Fruit fly (Drosophila melanogaster) whole organism, prepupa: ENCODE results near the gene tfc.
"Not testable (repeated sequence)": the region's sequence is repeated elsewhere in the genome, so short reads cannot be mapped to it uniquely, and the experiment has no call there.

Experiments used
- Blimp-1 ChIP-seq: fragments of 200-800 bp; sonication (Bioruptor generic); optimal IDR thresholded peaks from 3 replicates; lab custom pipeline; 2017; ENCODE audit warnings: missing biosample characterization, missing genetic modification characterization, mild to moderate bottlenecking, moderate library complexity, missing genetic modification reagents
- CG10631 ChIP-seq: fragments of 200-800 bp; sonication (Bioruptor generic); optimal IDR thresholded peaks from 2 replicates; lab custom pipeline; 2016; ENCODE audit warnings: missing biosample characterization, missing genetic modification characterization
- CG10669 ChIP-seq: fragments of 200-800 bp; sonication (Bioruptor generic); optimal IDR thresholded peaks from 3 replicates; lab custom pipeline; 2018; ENCODE audit warnings: missing biosample characterization, mild to moderate bottlenecking, missing genetic modification characterization, moderate library complexity
- CG15336 ChIP-seq: fragments of 200-800 bp; sonication (Bioruptor generic); IDR thresholded peaks from 2 replicates; pipeline ENCODE4 v1.3.6; 2022; ENCODE audit warnings: missing biosample characterization, missing genetic modification characterization
- CG16779 ChIP-seq: fragments of 200-800 bp; sonication (Bioruptor generic); optimal IDR thresholded peaks from 3 replicates; lab custom pipeline; 2017; ENCODE audit warnings: missing biosample characterization, mild to moderate bottlenecking, missing genetic modification characterization
- CG32006 ChIP-seq: fragments of 200-800 bp; sonication (Bioruptor generic); optimal IDR thresholded peaks from 3 replicates; lab custom pipeline; 2017; ENCODE audit warnings: missing biosample characterization, mild to moderate bottlenecking, missing genetic modification characterization
- CG34406 ChIP-seq: fragments of 200-800 bp; sonication (Bioruptor generic); optimal IDR thresholded peaks from 3 replicates; lab custom pipeline; 2016; ENCODE audit warnings: missing biosample characterization, missing genetic modification characterization
- CG6276 ChIP-seq: fragments of 200-800 bp; sonication (Bioruptor generic); optimal IDR thresholded peaks from 2 replicates; lab custom pipeline; 2017; ENCODE audit warnings: missing biosample characterization, mild to moderate bottlenecking, missing genetic modification characterization
- CG6792 ChIP-seq: fragments of 200-800 bp; sonication (Bioruptor generic); optimal IDR thresholded peaks from 3 replicates; lab custom pipeline; 2016; ENCODE audit warnings: missing biosample characterization, missing genetic modification characterization
- CG6808 ChIP-seq: fragments of 200-800 bp; sonication (Bioruptor generic); optimal IDR thresholded peaks from 3 replicates; lab custom pipeline; 2017; ENCODE audit warnings: missing biosample characterization, missing genetic modification characterization, mild to moderate bottlenecking, moderate library complexity, missing genetic modification reagents
- CG6854 ChIP-seq: fragments of 200-800 bp; sonication (Bioruptor generic); optimal IDR thresholded peaks from 2 replicates; lab custom pipeline; 2017; ENCODE audit warnings: missing biosample characterization, mild to moderate bottlenecking, missing genetic modification characterization
- CG7368 ChIP-seq: fragments of 200-800 bp; sonication (Bioruptor generic); optimal IDR thresholded peaks from 3 replicates; lab custom pipeline; 2016; ENCODE audit warnings: missing biosample characterization, missing genetic modification characterization
- CG8319 ChIP-seq: fragments of 200-800 bp; sonication (Bioruptor generic); optimal IDR thresholded peaks from 3 replicates; lab custom pipeline; 2016; ENCODE audit warnings: missing biosample characterization, missing genetic modification characterization
- CG8632 ChIP-seq: fragments of 200-800 bp; sonication (Bioruptor generic); optimal IDR thresholded peaks from 3 replicates; lab custom pipeline; 2016; ENCODE audit warnings: missing biosample characterization, missing genetic modification characterization
- CG9139 ChIP-seq: fragments of 200-800 bp; sonication (Bioruptor generic); optimal IDR thresholded peaks from 3 replicates; lab custom pipeline; 2017; ENCODE audit warnings: missing biosample characterization, mild to moderate bottlenecking, missing genetic modification characterization
- Eip75B ChIP-seq: fragments of 200-800 bp; sonication (Bioruptor generic); optimal IDR thresholded peaks from 3 replicates; lab custom pipeline; 2016; ENCODE audit warnings: missing biosample characterization, missing genetic modification characterization
- Eip78C ChIP-seq: fragments of 200-800 bp; sonication (Bioruptor generic); peaks from one replicate; lab custom pipeline; 2016; ENCODE audit warnings: missing biosample characterization, missing genetic modification characterization
- Eip93F ChIP-seq: fragments of 200-800 bp; sonication (Bioruptor generic); optimal IDR thresholded peaks from 2 replicates; lab custom pipeline; 2016; ENCODE audit warnings: missing biosample characterization, mild to moderate bottlenecking, missing genetic modification characterization
- Ets21C ChIP-seq: fragments of 200-800 bp; sonication (Bioruptor generic); optimal IDR thresholded peaks from 3 replicates; lab custom pipeline; 2016; ENCODE audit warnings: missing biosample characterization, missing genetic modification characterization
- Gug ChIP-seq: fragments of 200-800 bp; sonication (Bioruptor generic); IDR thresholded peaks from 2 replicates; pipeline ENCODE4 v1.3.6; 2022; ENCODE audit warnings: missing biosample characterization, missing genetic modification characterization
- Hr38 ChIP-seq: sonication (Bioruptor generic); optimal IDR thresholded peaks from 2 replicates; lab custom pipeline; 2016; ENCODE audit warnings: missing biosample characterization, missing genetic modification characterization
- Hr39 ChIP-seq: fragments of 200-800 bp; sonication (Bioruptor generic); optimal IDR thresholded peaks from 2 replicates; lab custom pipeline; 2016; ENCODE audit warnings: missing biosample characterization, missing genetic modification characterization
- Met ChIP-seq: fragments of 200-800 bp; sonication (Bioruptor generic); optimal IDR thresholded peaks from 3 replicates; lab custom pipeline; 2016; ENCODE audit warnings: missing biosample characterization, missing genetic modification characterization
- OdsH ChIP-seq: fragments of 200-800 bp; sonication (Bioruptor generic); optimal IDR thresholded peaks from 3 replicates; lab custom pipeline; 2016; ENCODE audit warnings: missing biosample characterization, missing genetic modification characterization
- Sox102F ChIP-seq: fragments of 200-800 bp; sonication (Bioruptor generic); optimal IDR thresholded peaks from 2 replicates; lab custom pipeline; 2016; ENCODE audit warnings: missing biosample characterization, mild to moderate bottlenecking, missing genetic modification characterization
- Sox14 ChIP-seq: fragments of 200-800 bp; sonication (Bioruptor generic); optimal IDR thresholded peaks from 3 replicates; lab custom pipeline; 2016; ENCODE audit warnings: missing biosample characterization, missing genetic modification characterization
- Sox15 ChIP-seq: fragments of 200-800 bp; sonication (Bioruptor generic); optimal IDR thresholded peaks from 3 replicates; lab custom pipeline; 2016; ENCODE audit warnings: missing biosample characterization, missing genetic modification characterization
- achi ChIP-seq: fragments of 200-800 bp; sonication (Bioruptor generic); optimal IDR thresholded peaks from 3 replicates; lab custom pipeline; 2016; ENCODE audit warnings: missing biosample characterization, missing genetic modification characterization
- cyc ChIP-seq: fragments of 200-800 bp; sonication (Bioruptor generic); optimal IDR thresholded peaks from 3 replicates; lab custom pipeline; 2016; ENCODE audit warnings: missing biosample characterization, missing genetic modification characterization
- dac ChIP-seq: fragments of 200-800 bp; sonication (Bioruptor generic); optimal IDR thresholded peaks from 2 replicates; lab custom pipeline; 2017; ENCODE audit warnings: missing biosample characterization, mild to moderate bottlenecking, missing genetic modification characterization
- dsx ChIP-seq: fragments of 200-800 bp; optimal IDR thresholded peaks from 3 replicates; lab custom pipeline; 2019; ENCODE audit warnings: missing biosample characterization, mild to moderate bottlenecking, missing genetic modification characterization, moderate library complexity; ENCODE audit not compliant: poor library complexity, severe bottlenecking
- eg ChIP-seq: fragments of 200-800 bp; sonication (Bioruptor generic); IDR thresholded peaks from 3 replicates; pipeline ENCODE4 v1.3.6; 2022; ENCODE audit warnings: missing biosample characterization, missing genetic modification characterization
- fd59A ChIP-seq: fragments of 200-800 bp; sonication (Bioruptor generic); optimal IDR thresholded peaks from 2 replicates; lab custom pipeline; 2017; ENCODE audit warnings: missing biosample characterization, mild to moderate bottlenecking, missing genetic modification characterization, missing genetic modification reagents
- lz ChIP-seq: fragments of 200-800 bp; sonication (Bioruptor generic); optimal IDR thresholded peaks from 3 replicates; lab custom pipeline; 2016; ENCODE audit warnings: missing biosample characterization, missing genetic modification characterization
- net ChIP-seq: fragments of 200-800 bp; sonication (Bioruptor generic); optimal IDR thresholded peaks from 3 replicates; lab custom pipeline; 2016; ENCODE audit warnings: missing biosample characterization, missing genetic modification characterization
- pdm3 ChIP-seq: fragments of 200-800 bp; sonication (Bioruptor generic); optimal IDR thresholded peaks from 3 replicates; lab custom pipeline; 2016; ENCODE audit warnings: missing biosample characterization, missing genetic modification characterization
- ss ChIP-seq, 2 experiments: fragments of 200-800 bp; sonication (Bioruptor generic); optimal IDR thresholded peaks; 2 replicates in 1 of 2; 3 replicates in 1 of 2; lab custom pipeline; 2017 to 2018; ENCODE audit warnings: mild to moderate bottlenecking in 2 of 2, missing biosample characterization in 2 of 2, missing genetic modification characterization in 2 of 2, moderate library complexity in 1 of 2
- svp ChIP-seq: fragments of 200-800 bp; sonication (Bioruptor generic); peaks from one replicate; lab custom pipeline; 2016; ENCODE audit warnings: missing biosample characterization, missing genetic modification characterization
- vri ChIP-seq: fragments of 200-800 bp; sonication (Bioruptor generic); optimal IDR thresholded peaks from 3 replicates; lab custom pipeline; 2016; ENCODE audit warnings: missing biosample characterization, mild to moderate bottlenecking, missing genetic modification characterization

Gene tfc

dm6 chr3L:1235426-1235825 lies 20.8 kb upstream of the tfc start, which contains the start of gene galene:
Gene galene (plus strand): TSS chr3L:1235726.
- TF ChIP-seq achi (GFP tag; lab: Kevin White, UChicago) = no peak
- no peak for TF ChIP-seq CG6808 (GFP tag; lab: Kevin White, UChicago)
- TF ChIP-seq CG15336 (GFP tag; lab: Robert Waterston, UW) = no peak
- no peak for TF ChIP-seq Sox14
- TF ChIP-seq Sox102F (GFP tag; lab: Kevin White, UChicago) = no peak
- TF ChIP-seq lz = no peak
- TF ChIP-seq Ets21C = no peak
- TF ChIP-seq Hr39 (GFP tag; lab: Kevin White, UChicago) = no peak
- no peak for TF ChIP-seq Sox15 (GFP tag; lab: Kevin White, UChicago)
- TF ChIP-seq Met = no peak
- TF ChIP-seq ss (GFP tag; optimal IDR thresholded peaks at IDR 0.05; lab: Kevin White, UChicago) = no peak
- no peak for TF ChIP-seq Eip78C
- no peak for TF ChIP-seq Blimp-1 (GFP tag; lab: Kevin White, UChicago)
- TF ChIP-seq fd59A (GFP tag; lab: Kevin White, UChicago) = no peak
- TF ChIP-seq CG6276 (GFP tag; lab: Kevin White, UChicago) = no peak
- TF ChIP-seq Gug (GFP tag; lab: Robert Waterston, UW) = no peak
- no peak for TF ChIP-seq CG34406 (GFP tag; lab: Kevin White, UChicago)
- TF ChIP-seq net (GFP tag; lab: Kevin White, UChicago) = no peak
- TF ChIP-seq dsx = no peak
- TF ChIP-seq cyc (GFP tag; lab: Kevin White, UChicago) = no peak

DNA sequence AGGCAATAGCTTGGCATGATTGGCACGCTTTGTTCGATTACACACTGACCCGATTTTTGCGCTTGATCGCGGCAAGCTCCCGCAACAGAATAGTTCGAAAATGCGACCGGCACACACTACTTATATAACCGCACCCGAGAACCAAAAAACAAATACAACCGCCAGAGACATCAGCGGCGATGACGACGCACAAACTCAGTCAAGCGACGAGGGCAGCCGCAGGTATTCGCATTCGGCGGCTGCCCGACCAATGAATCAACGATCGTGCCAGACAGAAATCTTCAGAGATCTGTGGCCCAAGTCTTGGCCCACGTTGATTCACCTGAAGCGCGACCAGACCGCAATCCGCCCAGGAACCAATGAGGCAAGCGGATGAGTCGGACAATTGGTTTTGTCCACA lies 18.0 kb upstream of the tfc start, which contains the start of gene CG9192:
TSS of gene CG9192 (minus strand) at position 101 of the 400 bp plus-strand sequence.
- no peak for TF ChIP-seq CG8319
- TF ChIP-seq, all 60 proteins: peak for 0

DNA sequence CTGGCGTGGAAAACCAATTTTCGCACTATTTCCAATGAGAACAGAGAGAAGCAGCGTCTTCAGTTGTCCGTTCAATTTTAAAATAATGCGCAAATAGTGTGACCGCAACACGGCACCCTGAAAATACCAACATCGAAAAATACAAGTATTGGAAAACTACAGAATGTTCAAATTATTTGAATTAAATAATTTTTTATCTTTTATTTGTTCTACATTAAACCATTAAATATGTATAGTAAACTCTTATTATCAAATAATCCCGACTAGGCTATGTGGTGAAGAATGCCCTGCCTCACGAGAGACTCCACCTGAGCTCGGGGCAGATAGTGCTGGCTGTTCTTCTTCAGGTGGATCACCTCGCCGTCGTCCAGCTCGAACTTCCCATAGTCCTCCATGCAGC lies 10.4 kb upstream of the tfc start, which contains the start of gene Klp61F:
TSS of gene Klp61F (minus strand) at position 101 of the 400 bp plus-strand sequence.
- not testable (repeated sequence) for TF ChIP-seq CG7368 (GFP tag; lab: Kevin White, UChicago); svp (GFP tag; lab: Kevin White, UChicago); CG32006
- TF ChIP-seq, all 60 proteins: peak for 0; not testable (repeated sequence) for 60

DNA sequence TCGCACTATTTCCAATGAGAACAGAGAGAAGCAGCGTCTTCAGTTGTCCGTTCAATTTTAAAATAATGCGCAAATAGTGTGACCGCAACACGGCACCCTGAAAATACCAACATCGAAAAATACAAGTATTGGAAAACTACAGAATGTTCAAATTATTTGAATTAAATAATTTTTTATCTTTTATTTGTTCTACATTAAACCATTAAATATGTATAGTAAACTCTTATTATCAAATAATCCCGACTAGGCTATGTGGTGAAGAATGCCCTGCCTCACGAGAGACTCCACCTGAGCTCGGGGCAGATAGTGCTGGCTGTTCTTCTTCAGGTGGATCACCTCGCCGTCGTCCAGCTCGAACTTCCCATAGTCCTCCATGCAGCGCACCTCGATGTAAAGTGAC lies 9.4 kb upstream of the tfc start, which contains the start of gene CG32318:
TSS of gene CG32318 (minus strand) at position 101 of the 400 bp plus-strand sequence.
- not testable (repeated sequence) for TF ChIP-seq net, fd59A, CG6276 (GFP tag; lab: Kevin White, UChicago)
- TF ChIP-seq, all 60 proteins: peak for 0; not testable (repeated sequence) for 60

DNA sequence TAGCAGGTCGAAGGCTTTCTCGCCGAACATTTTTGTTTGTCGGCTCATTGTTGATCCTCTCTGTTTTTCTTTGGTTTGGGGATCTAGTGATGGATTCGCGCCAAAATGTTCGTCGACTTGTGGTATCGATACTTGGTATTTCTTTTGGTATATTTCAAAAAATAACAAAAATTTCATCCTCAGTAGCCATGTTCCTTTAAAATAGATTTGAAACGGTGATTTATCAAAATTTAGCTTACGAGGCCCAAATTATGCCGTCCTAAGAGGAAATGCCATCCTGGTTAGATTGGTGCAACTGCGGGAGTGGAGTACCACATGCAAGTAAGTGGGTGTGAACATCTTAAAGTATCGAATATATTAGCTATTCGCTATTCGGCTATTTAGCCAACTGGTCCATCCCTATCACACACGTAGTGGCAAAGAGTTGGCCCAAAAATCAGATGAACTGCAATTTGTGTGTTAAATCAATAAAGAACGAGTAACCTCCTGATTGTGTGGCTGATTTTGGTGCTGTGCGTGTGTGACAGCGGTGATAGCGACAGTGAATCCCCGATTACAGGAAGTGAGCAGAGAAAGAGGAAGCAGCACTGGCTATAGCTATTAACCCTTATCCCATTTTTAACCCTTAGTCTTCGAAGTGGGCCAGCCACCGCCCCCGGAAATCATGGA lies 8.5 kb upstream of the tfc start, which contains the start of the genes Psf1 and Sac1:
TSS of gene Psf1 (minus strand) at position 51 of the 669 bp plus-strand sequence.
TSS of gene Sac1 (plus strand) at position 191 of the 669 bp plus-strand sequence.
- TF ChIP-seq ss (GFP tag; optimal IDR thresholded peaks at IDR 0.05; lab: Kevin White, UChicago) (no peak), CG15336 (GFP tag; lab: Robert Waterston, UW) (no peak), svp (GFP tag; lab: Kevin White, UChicago) (peak; percentile 81), Eip93F (no peak), CG6792 (no peak), Hr38 (GFP tag; lab: Kevin White, UChicago) (no peak), Sox14 (peak; percentile 57), CG9139 (no peak), eg (no peak), dsx (no peak), fd59A (GFP tag; lab: Kevin White, UChicago) (no peak), vri (no peak), pdm3 (GFP tag; lab: Kevin White, UChicago) (peak; percentile 50), net (GFP tag; lab: Kevin White, UChicago) (no peak), Ets21C (peak; percentile 48), CG6854 (GFP tag; lab: Kevin White, UChicago) (no peak), CG10631 (GFP tag; lab: Kevin White, UChicago) (peak; percentile 34), CG32006 (peak; percentile 35), Eip75B (no peak), CG8632 (GFP tag; lab: Kevin White, UChicago) (no peak), OdsH (GFP tag; lab: Kevin White, UChicago) (no peak), dac (no peak), Blimp-1 (GFP tag; lab: Kevin White, UChicago) (no peak), Sox15 (GFP tag; lab: Kevin White, UChicago) (peak; percentile 4), achi (GFP tag; lab: Kevin White, UChicago) (peak; percentile 14), CG16779 (no peak), lz (peak; percentile 32), cyc (GFP tag; lab: Kevin White, UChicago) (peak; percentile 54), CG10669 (no peak), Met (peak; percentile 24)
